Fruit fly (Drosophila melanogaster): ENCODE measurements around the gene dnt.

- TF ChIP-seq CG7368 (GFP tag; optimal IDR thresholded peaks at IDR 0.05) (no peak), vri (GFP tag; optimal IDR thresholded peaks at IDR 0.05) (no peak), CG6854 (GFP tag; optimal IDR thresholded peaks at IDR 0.05) (no peak)
Measured at dm6 chr2L:19404804-19405203, 41.8 kb upstream of the dnt start.
